Worm (Caenorhabditis elegans): ENCODE results near the gene nlp-63.

The nlp-63 gene

DNA sequence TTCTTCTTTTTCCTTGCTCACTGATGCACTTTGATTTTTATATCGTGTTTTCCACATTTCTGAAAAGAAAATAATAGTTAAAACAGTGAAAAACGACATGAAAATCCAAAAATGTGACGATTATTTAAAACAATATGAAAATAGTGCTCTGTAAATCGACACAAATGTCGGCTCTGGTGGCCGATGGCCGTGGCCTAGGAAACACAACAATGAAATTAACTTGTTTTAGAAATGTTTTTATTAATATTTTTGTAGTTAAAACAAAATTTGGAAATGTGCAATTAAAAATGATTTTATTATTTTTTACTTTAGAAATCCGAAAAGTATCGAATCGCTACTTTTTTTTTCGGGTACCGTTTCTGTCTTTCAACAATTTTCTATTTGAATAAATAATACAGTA, 45.6 kb downstream of the nlp-63 start, which contains the start of gene arv-1 (continued):
- TF ChIP-seq elt-1 (tag; optimal IDR thresholded peaks at IDR 0.05): no peak
- no peak for TF ChIP-seq peb-1 (tag; optimal IDR thresholded peaks at IDR 0.05)
- TF ChIP-seq Y55F3AM.14 (GFP tag; optimal IDR thresholded peaks at IDR 0.05): no peak
- peak; percentile 16 for TF ChIP-seq fos-1 (tag; optimal IDR thresholded peaks at IDR 0.05)
- TF ChIP-seq nhr-129 (tag; optimal IDR thresholded peaks at IDR 0.05): no peak
- TF ChIP-seq F13H6.1 (tag; optimal IDR thresholded peaks at IDR 0.05): peak; percentile 33
- TF ChIP-seq ztf-1 (GFP tag; conservative IDR thresholded peaks at IDR 0.05): no peak
- no peak for TF ChIP-seq ZK546.5 (tag; optimal IDR thresholded peaks at IDR 0.05)

DNA sequence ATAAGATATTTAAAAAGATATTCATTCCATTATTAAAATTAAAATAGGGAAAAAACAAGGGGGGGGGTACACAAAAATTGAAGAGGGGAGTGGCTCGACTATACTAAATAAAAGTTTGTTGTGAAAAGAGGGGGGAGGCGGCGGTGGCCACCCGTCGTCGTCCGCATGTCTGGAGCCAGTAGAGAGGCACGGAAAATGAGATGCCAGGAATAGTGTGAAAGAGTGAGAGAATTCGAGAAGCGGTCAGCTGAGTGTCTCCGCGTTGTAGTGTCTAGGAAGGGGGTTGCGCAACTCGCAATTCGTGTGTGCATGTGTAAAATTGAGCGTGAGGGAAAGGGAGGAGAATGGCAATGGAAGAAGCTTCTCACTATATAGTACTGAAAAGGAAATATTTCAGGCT, 47.1 kb downstream of the nlp-63 start:
- TF ChIP-seq ztf-1 (GFP tag; conservative IDR thresholded peaks at IDR 0.05): no peak
- no peak for TF ChIP-seq ceh-16 (tag; optimal IDR thresholded peaks at IDR 0.05)
- no peak for TF ChIP-seq crh-2 (tag; optimal IDR thresholded peaks at IDR 0.05)
- TF ChIP-seq nhr-11 (tag; optimal IDR thresholded peaks at IDR 0.05): no peak
- TF ChIP-seq unc-55 (GFP tag; optimal IDR thresholded peaks at IDR 0.05): peak; percentile 68
- TF ChIP-seq skn-1 (tag; optimal IDR thresholded peaks at IDR 0.05): no peak
- TF ChIP-seq egl-27 (tag; optimal IDR thresholded peaks at IDR 0.05): no peak
- TF ChIP-seq ztf-11 (tag; optimal IDR thresholded peaks at IDR 0.05): no peak
- no peak for TF ChIP-seq nhr-77 (tag; optimal IDR thresholded peaks at IDR 0.05)
- no peak for TF ChIP-seq ztf-4 (tag; optimal IDR thresholded peaks at IDR 0.05)
- no peak for TF ChIP-seq ZK546.5 (tag; optimal IDR thresholded peaks at IDR 0.05)
- peak; percentile 15 for TF ChIP-seq lin-11 (tag; optimal IDR thresholded peaks at IDR 0.05)
- no peak for TF ChIP-seq nhr-10 (tag; optimal IDR thresholded peaks at IDR 0.05)
- TF ChIP-seq elt-1 (tag; optimal IDR thresholded peaks at IDR 0.05): no peak
- TF ChIP-seq nhr-12 (tag; optimal IDR thresholded peaks at IDR 0.05): no peak
- TF ChIP-seq gmeb-1 (tag; optimal IDR thresholded peaks at IDR 0.05): no peak
- TF ChIP-seq lsy-2 (tag; optimal IDR thresholded peaks at IDR 0.05): peak in 1 of 2 experiments; percentile 32
- TF ChIP-seq ceh-82 (tag; optimal IDR thresholded peaks at IDR 0.05): no peak
- TF ChIP-seq C34F6.9 (tag; optimal IDR thresholded peaks at IDR 0.05): peak; percentile 36
- TF ChIP-seq ama-1 (optimal IDR thresholded peaks at IDR 0.05): no peak
- no peak for TF ChIP-seq elt-3 (tag; optimal IDR thresholded peaks at IDR 0.05)
- no peak for TF ChIP-seq lin-13 (GFP tag; optimal IDR thresholded peaks at IDR 0.05)
- TF ChIP-seq unc-62 (GFP tag; optimal IDR thresholded peaks at IDR 0.05): no peak
- TF ChIP-seq sem-4 (tag; optimal IDR thresholded peaks at IDR 0.05): no peak
- TF ChIP-seq nhr-237 (tag; optimal IDR thresholded peaks at IDR 0.05): no peak
- no peak for TF ChIP-seq sma-3 (GFP tag; optimal IDR thresholded peaks at IDR 0.05)
- TF ChIP-seq peb-1 (tag; optimal IDR thresholded peaks at IDR 0.05): no peak
- TF ChIP-seq snpc-4 (tag; optimal IDR thresholded peaks at IDR 0.05): no peak
- TF ChIP-seq nhr-21 (tag; optimal IDR thresholded peaks at IDR 0.05): no peak
- peak; percentile 18 for TF ChIP-seq nhr-129 (tag; optimal IDR thresholded peaks at IDR 0.05)
- no peak for TF ChIP-seq unc-39 (tag; optimal IDR thresholded peaks at IDR 0.05)
- peak; percentile 10 for TF ChIP-seq F13H6.1 (tag; optimal IDR thresholded peaks at IDR 0.05)
- no peak for TF ChIP-seq nhr-25 (tag; optimal IDR thresholded peaks at IDR 0.05)
- no peak for TF ChIP-seq Y55F3AM.14 (GFP tag; optimal IDR thresholded peaks at IDR 0.05)
- TF ChIP-seq aly-2 (tag; optimal IDR thresholded peaks at IDR 0.05): no peak
- no peak for TF ChIP-seq lin-39 (tag; optimal IDR thresholded peaks at IDR 0.05)
- no peak for TF ChIP-seq alr-1 (tag; optimal IDR thresholded peaks at IDR 0.05)
- no peak for TF ChIP-seq nhr-23 (tag; optimal IDR thresholded peaks at IDR 0.05)
- no peak for TF ChIP-seq sma-9 (GFP tag; optimal IDR thresholded peaks at IDR 0.05)
- TF ChIP-seq sma-9 (tag; optimal IDR thresholded peaks at IDR 0.05): no peak
- TF ChIP-seq mbf-1 (tag; optimal IDR thresholded peaks at IDR 0.05): no peak

DNA sequence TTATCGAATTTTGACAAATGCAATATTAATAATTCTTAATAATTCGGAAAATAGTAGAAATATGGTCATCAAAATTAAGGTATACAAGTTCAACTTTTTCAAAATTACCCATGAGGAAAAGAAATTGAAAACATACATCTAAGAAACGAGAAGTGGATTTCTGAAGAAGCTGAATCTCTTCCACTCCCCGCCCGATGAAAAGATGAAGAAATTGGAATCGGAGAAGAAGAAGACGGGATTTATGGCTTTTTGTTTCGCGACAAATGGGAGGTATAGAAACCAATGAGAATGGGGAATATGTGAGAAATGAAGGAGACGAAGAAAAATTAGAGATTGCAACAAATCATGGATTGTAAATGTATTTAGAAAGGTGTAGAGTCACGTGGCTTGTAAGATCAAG, 47.9 kb downstream of the nlp-63 start:
- no peak for TF ChIP-seq ceh-82 (tag; optimal IDR thresholded peaks at IDR 0.05)
- TF ChIP-seq nhr-129 (tag; optimal IDR thresholded peaks at IDR 0.05): no peak
- TF ChIP-seq R02D3.7 (tag; optimal IDR thresholded peaks at IDR 0.05): no peak
- TF ChIP-seq ztf-4 (tag; optimal IDR thresholded peaks at IDR 0.05): no peak
- no peak for TF ChIP-seq lsy-2 (tag; optimal IDR thresholded peaks at IDR 0.05)
- TF ChIP-seq mab-5 (tag; optimal IDR thresholded peaks at IDR 0.05): peak; percentile 5
- no peak for TF ChIP-seq unc-39 (tag; optimal IDR thresholded peaks at IDR 0.05)
- no peak for TF ChIP-seq ceh-16 (tag; optimal IDR thresholded peaks at IDR 0.05)
- no peak for TF ChIP-seq unc-62 (GFP tag; optimal IDR thresholded peaks at IDR 0.05)
